Worm (Caenorhabditis elegans): Measurements from ENCODE around the gene jhdm-1.

The jhdm-1 gene

DNA sequence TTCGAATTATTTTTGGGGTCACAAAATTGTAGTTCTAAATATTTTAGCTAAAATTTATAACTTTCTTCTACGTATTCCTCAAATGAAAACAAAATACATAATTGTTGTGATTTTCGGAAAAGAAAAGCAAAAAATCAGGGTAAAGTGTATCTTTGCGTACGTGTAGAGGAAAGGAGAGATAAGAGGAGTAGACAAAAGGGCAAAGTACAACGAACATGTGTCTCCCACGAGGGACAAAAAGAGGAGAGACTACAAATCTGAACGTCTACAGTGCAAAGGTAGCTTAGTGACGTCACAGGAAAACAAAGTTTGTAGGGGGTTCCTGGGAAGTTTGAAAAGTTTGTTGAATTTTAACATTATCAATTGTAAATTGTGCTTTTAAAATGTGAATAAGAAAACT is 6.8 kb upstream of the jhdm-1 start (continued):
- TF ChIP-seq C06A6.2 (GFP tag; conservative IDR thresholded peaks at IDR 0.05), result peak; percentile 57; the same call in 1 of the 2 replicates
- TF ChIP-seq tlf-1 (GFP tag; optimal IDR thresholded peaks at IDR 0.05), result peak; percentile 52
- TF ChIP-seq atf-7 (tag; optimal IDR thresholded peaks at IDR 0.05), result peak; percentile 64
- TF ChIP-seq Y53F4B.3 (GFP tag; IDR thresholded peaks at IDR 0.05), result no peak

DNA sequence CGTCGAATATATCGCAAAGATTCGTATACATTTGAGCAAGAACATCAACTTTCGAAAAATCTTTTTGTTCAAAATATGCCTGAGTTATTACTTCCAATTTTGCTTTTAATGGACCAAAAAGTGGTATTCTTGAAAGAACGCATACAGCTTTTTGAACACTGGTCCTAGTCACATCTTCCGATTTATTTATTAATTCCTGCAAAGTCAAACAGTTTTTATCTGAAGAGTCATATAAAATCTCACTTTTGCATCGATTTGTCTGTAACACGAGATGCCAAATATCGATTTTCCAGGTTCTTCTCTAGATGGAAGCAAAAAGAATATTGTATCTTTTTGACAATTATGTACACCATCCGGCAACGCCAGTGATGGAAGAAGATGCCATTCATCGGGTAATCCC is 4.4 kb upstream of the jhdm-1 start:
- TF ChIP-seq ztf-26 (tag; optimal IDR thresholded peaks at IDR 0.05) (no peak), ZK185.1 (tag; optimal IDR thresholded peaks at IDR 0.05; ENCODE audit: poor library complexity, severe bottlenecking) (no peak), let-607 (tag; optimal IDR thresholded peaks at IDR 0.05) (no peak), F22D6.2 (tag; optimal IDR thresholded peaks at IDR 0.05) (no peak), repo-1 (tag; optimal IDR thresholded peaks at IDR 0.05) (peak; percentile 46), attf-6 (GFP tag; IDR thresholded peaks at IDR 0.05) (0 out of 2 replicates have a peak, but pooled peaks have one; percentile 30)

DNA sequence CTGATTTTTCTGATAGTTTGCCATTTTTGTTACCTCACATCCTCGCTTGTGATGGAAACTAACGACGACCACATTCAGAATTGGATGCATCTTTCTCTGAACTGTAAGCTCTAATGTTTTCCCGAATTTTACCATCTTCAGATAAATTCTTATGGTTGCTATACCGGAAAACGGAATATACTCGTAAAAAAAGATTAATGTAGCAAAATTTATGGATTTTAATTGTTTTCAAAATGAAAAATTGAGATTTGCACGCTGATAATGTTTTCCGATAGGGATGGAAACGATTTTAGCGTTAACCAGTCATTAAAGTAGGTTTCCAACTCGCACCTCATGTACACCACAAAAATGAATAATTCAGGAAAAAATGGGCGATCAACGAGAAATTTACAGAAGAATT is 3.7 kb upstream of the jhdm-1 start, which contains the start of gene T26A5.6:
Gene T26A5.6, minus strand, starts transcription at position 101 of the 400 bp plus-strand sequence.
- TF ChIP-seq ceh-100 (GFP tag; IDR thresholded peaks at IDR 0.05) (no peak), nhr-27 (tag; optimal IDR thresholded peaks at IDR 0.05) (no peak), C06A6.2 (GFP tag; conservative IDR thresholded peaks at IDR 0.05) (no peak), ceh-27 (GFP tag; optimal IDR thresholded peaks at IDR 0.05) (no peak), lin-40 (tag; optimal IDR thresholded peaks at IDR 0.05) (no peak), egrh-3 (GFP tag; IDR thresholded peaks at IDR 0.05) (no peak), nfyb-1 (GFP tag; IDR thresholded peaks at IDR 0.05) (no peak), gei-17 (GFP tag; optimal IDR thresholded peaks at IDR 0.05) (no peak), Y56A3A.18 (GFP tag; IDR thresholded peaks at IDR 0.05) (no peak), F57A8.1 (GFP tag; optimal IDR thresholded peaks at IDR 0.05) (no peak), C17E4.6 (GFP tag; IDR thresholded peaks at IDR 0.05) (no peak), ccch-3 (GFP tag; optimal IDR thresholded peaks at IDR 0.05) (no peak), egl-18 (GFP tag; IDR thresholded peaks at IDR 0.05) (no peak), snpc-4 (GFP tag; optimal IDR thresholded peaks at IDR 0.05) (no peak), snpc-4 (tag; optimal IDR thresholded peaks at IDR 0.05) (no peak), ztf-22 (GFP tag; optimal IDR thresholded peaks at IDR 0.05) (no peak), K11D2.4 (GFP tag; IDR thresholded peaks at IDR 0.05) (no peak), snpc-1.1 (tag; optimal IDR thresholded peaks at IDR 0.05; ENCODE audit: insufficient read depth) (no peak), let-526 (GFP tag; IDR thresholded peaks at IDR 0.05) (no peak), efl-1 (GFP tag; optimal IDR thresholded peaks at IDR 0.05) (no peak)

DNA sequence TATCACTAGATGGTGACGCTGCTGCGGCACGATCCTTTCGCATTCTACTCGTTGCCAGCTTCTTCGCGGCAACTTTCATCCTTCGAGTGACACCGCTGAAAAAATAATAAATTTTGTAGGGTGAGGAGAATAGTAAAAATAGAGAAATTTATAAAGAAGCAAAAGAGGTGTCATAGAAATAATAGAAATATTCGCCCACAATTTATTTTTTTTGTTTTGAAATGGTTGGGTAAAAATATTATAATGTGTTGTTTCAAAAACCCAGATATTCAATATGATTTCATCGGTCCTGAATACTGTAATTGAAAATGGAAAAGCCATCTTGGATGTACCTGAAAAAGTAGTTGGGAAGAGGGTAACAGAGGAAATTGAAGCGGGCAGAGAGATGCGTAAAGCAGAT is 2.0 kb upstream of the jhdm-1 start, which contains the start of gene set-1:
Gene set-1, minus strand, starts transcription at position 101 of the 400 bp plus-strand sequence.
- TF ChIP-seq let-526 (GFP tag; IDR thresholded peaks at IDR 0.05) (no peak), gei-17 (GFP tag; optimal IDR thresholded peaks at IDR 0.05) (no peak), ama-1 (optimal IDR thresholded peaks at IDR 0.05) (no peak), ama-1 (GFP tag; optimal IDR thresholded peaks at IDR 0.05) (no peak), tbx-9 (tag; optimal IDR thresholded peaks at IDR 0.05; ENCODE audit: borderline replicate concordance) (no peak), lin-54 (GFP tag; optimal IDR thresholded peaks at IDR 0.05) (no peak), sptf-2 (GFP tag; optimal IDR thresholded peaks at IDR 0.05) (no peak), D2030.7 (GFP tag; IDR thresholded peaks at IDR 0.05) (no peak), efl-1 (GFP tag; optimal IDR thresholded peaks at IDR 0.05) (no peak), lag-1 (GFP tag; IDR thresholded peaks at IDR 0.05) (no peak), zim-3 (tag; optimal IDR thresholded peaks at IDR 0.05) (no peak), attf-5 (GFP tag; optimal IDR thresholded peaks at IDR 0.05) (no peak), nhr-27 (tag; optimal IDR thresholded peaks at IDR 0.05) (no peak)
